Worm (Caenorhabditis elegans): ENCODE results near the gene C15B12.2.

- no peak for TF ChIP-seq lin-15B (tag; optimal IDR thresholded peaks at IDR 0.05)
- no peak for TF ChIP-seq zag-1 (tag; optimal IDR thresholded peaks at IDR 0.05)
- no peak for TF ChIP-seq unc-39 (tag; optimal IDR thresholded peaks at IDR 0.05)
- no peak for TF ChIP-seq pqm-1 (tag; optimal IDR thresholded peaks at IDR 0.05)
- TF ChIP-seq nhr-11 (tag; optimal IDR thresholded peaks at IDR 0.05) = no peak
- TF ChIP-seq nhr-25 (tag; optimal IDR thresholded peaks at IDR 0.05) = no peak
Observed at ce11 chrX:6505662-6506061, 42.5 kb downstream of the C15B12.2 start, which contains the start of gene glr-8.
